Fruit fly (Drosophila melanogaster) whole organism, wandering third instar larva: Measurements from ENCODE around the gene Nle.

ENCODE experiments used
- dsf ChIP-seq: sonication (Bioruptor generic); optimal IDR thresholded peaks from 2 replicates; lab custom pipeline; 2016; ENCODE audit warnings: missing biosample characterization, missing genetic modification characterization, borderline replicate concordance
- ey ChIP-seq: fragments of 200-800 bp; sonication (Bioruptor generic); optimal IDR thresholded peaks from 2 replicates; lab custom pipeline; 2016; ENCODE audit warnings: missing biosample characterization, missing genetic modification characterization
- fru ChIP-seq: fragments of 200-800 bp; sonication (Bioruptor generic); optimal IDR thresholded peaks from 3 replicates; lab custom pipeline; 2016; ENCODE audit warnings: missing biosample characterization, mild to moderate bottlenecking, missing genetic modification characterization
- h ChIP-seq: fragments of 200-800 bp; sonication (Bioruptor generic); optimal IDR thresholded peaks from 3 replicates; lab custom pipeline; 2016; ENCODE audit warnings: missing biosample characterization, mild to moderate bottlenecking, missing genetic modification characterization
- usp ChIP-seq: fragments of >200 bp; optimal IDR thresholded peaks from 2 replicates; lab custom pipeline; 2017; ENCODE audit warnings: missing biosample characterization, missing genetic modification characterization
- woc ChIP-seq: sonication (Bioruptor generic); optimal IDR thresholded peaks from 2 replicates; lab custom pipeline; 2016; ENCODE audit warnings: missing biosample characterization, mild to moderate bottlenecking, missing genetic modification characterization

DNA sequence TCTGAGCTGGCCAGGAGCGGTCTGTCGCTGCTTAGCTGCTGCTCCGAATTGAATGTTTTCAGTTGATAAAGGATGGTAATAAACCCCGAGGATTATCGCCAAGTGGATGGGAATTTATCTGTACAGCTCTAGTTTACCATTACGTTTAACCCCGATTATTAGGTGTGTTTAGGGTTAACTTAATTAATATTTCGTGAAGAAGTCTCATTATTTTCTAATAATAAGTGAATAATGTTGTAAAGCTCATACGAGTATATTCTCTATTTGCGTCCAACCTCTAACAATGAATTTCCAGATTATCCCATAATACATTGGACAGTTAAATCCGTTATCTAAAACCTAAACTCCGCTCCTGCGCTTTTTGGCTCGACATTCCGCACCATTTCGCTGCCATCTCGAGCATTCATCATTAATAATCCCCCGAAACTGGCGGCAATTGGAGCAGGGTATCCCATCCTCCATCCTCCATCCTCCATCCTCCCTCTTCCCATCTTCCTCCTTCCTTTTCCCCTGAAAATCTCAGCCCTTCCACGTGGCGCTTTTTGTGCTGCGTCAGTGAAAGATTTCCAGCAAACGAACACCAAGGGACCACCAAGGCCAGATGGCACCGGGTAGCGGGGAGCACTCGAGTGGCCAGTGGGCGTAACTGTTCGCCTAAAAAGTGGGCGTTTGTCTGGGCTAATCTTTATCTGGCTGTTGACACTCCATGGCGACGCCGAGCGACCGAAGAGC, 41.6 kb downstream of the Nle start:
- TF ChIP-seq ey (GFP tag; lab: Kevin White, UChicago) (peak; percentile 37), woc (GFP tag; lab: Kevin White, UChicago) (peak; percentile 8), h (GFP tag; lab: Kevin White, UChicago) (peak; percentile 42), fru (peak; percentile 48), usp (no peak), dsf (no peak)
